Worm (Caenorhabditis elegans) whole organism, L3 larva: ENCODE data around the gene T04F3.5.

ENCODE experiments used
- R02D3.7 ChIP-seq: fragments of 150-350 bp; optimal IDR thresholded peaks from 2 replicates; lab custom pipeline; 2014; ENCODE audit warnings: missing biosample characterization, missing genetic modification characterization
- ceh-82 ChIP-seq: fragments of 150-350 bp; optimal IDR thresholded peaks from 2 replicates; lab custom pipeline; 2014; ENCODE audit warnings: missing biosample characterization, missing genetic modification characterization
- elt-3 ChIP-seq, 3 experiments: fragments of 150-350 bp in 1 of 3; sonication (generic microtip) in 2 of 3; optimal IDR thresholded peaks; 2 replicates in 2 of 3; 4 replicates in 1 of 3; lab custom pipeline; 2014 to 2017; ENCODE audit warnings: missing biosample characterization in 3 of 3, missing genetic modification characterization in 3 of 3
- fkh-10 ChIP-seq: sonication (generic microtip); optimal IDR thresholded peaks from 2 replicates; lab custom pipeline; 2017; ENCODE audit warnings: missing biosample characterization, missing genetic modification reagents, missing genetic modification characterization
- jun-1 ChIP-seq: fragments of 150-350 bp; optimal IDR thresholded peaks from 2 replicates; lab custom pipeline; 2014; ENCODE audit warnings: missing biosample characterization, missing genetic modification reagents, missing genetic modification characterization
- lin-39 ChIP-seq: fragments of 150-350 bp; optimal IDR thresholded peaks from 2 replicates; lab custom pipeline; 2018; ENCODE audit warnings: missing biosample characterization, missing genetic modification reagents, missing genetic modification characterization
- nhr-12 ChIP-seq: fragments of 150-350 bp; optimal IDR thresholded peaks from 2 replicates; lab custom pipeline; 2014; ENCODE audit warnings: missing biosample characterization, missing genetic modification characterization
- nhr-67 ChIP-seq: fragments of 150-350 bp; optimal IDR thresholded peaks from 2 replicates; lab custom pipeline; 2014; ENCODE audit warnings: missing biosample characterization, missing genetic modification characterization
- tbx-2 ChIP-seq: sonication (generic microtip); optimal IDR thresholded peaks from 2 replicates; lab custom pipeline; 2016; ENCODE audit warnings: mild to moderate bottlenecking, missing genetic modification characterization, missing compliant biosample characterization

- TF ChIP-seq elt-3 (tag; optimal IDR thresholded peaks at IDR 0.05; lab: Kevin White, UChicago) (no peak), fkh-10 (GFP tag; lab: Kevin White, UChicago) (no peak), nhr-67 (tag; lab: Kevin White, UChicago) (no peak), nhr-12 (tag; lab: Kevin White, UChicago) (no peak), R02D3.7 (no peak), jun-1 (no peak), ceh-82 (tag; lab: Kevin White, UChicago) (no peak), tbx-2 (no peak), lin-39 (tag; lab: Kevin White, UChicago) (no peak)
These were observed 12.9 kb downstream of the T04F3.5 start, which contains the start of gene bus-18 for ce11 chrV:11773420-11773819.
